Fruit fly (Drosophila melanogaster): Measurements from ENCODE around the gene sty.

sty gene

dm6 chr3L:3396056-3396455 is 28.7 kb downstream of the sty start (continued):
- TF ChIP-seq Dbx (GFP tag; IDR thresholded peaks at IDR 0.05), result no peak
- TF ChIP-seq inv (GFP tag; IDR thresholded peaks at IDR 0.05; ENCODE audit: partially characterized antibody), result no peak
- TF ChIP-seq Oli (tag; optimal IDR thresholded peaks at IDR 0.05), result peak; percentile 91
- peak; percentile 63 for TF ChIP-seq jumu (GFP tag; optimal IDR thresholded peaks at IDR 0.05)
- TF ChIP-seq ranshi (GFP tag; IDR thresholded peaks at IDR 0.05), result peak; percentile 80
- TF ChIP-seq Hsf (GFP tag; optimal IDR thresholded peaks at IDR 0.05), result peak; percentile 85
- peak; percentile 81 for TF ChIP-seq CG17802 (tag; optimal IDR thresholded peaks at IDR 0.05)
- peak; percentile 76 for TF ChIP-seq CG4328 (GFP tag; optimal IDR thresholded peaks at IDR 0.05)
- TF ChIP-seq CG4282 (GFP tag; optimal IDR thresholded peaks at IDR 0.05), result no peak
- peak; percentile 38 for TF ChIP-seq repo (GFP tag; optimal IDR thresholded peaks at IDR 0.05)
- no peak for TF ChIP-seq CG7963 (GFP tag; IDR thresholded peaks at IDR 0.05; ENCODE audit: partially characterized antibody)
- no peak for TF ChIP-seq CG8478 (optimal IDR thresholded peaks at IDR 0.05)
- TF ChIP-seq CG14014 (GFP tag; IDR thresholded peaks at IDR 0.05), result peak; percentile 47; the same call in 1 of the 2 replicates
- TF ChIP-seq CG8944 (GFP tag; optimal IDR thresholded peaks at IDR 0.05), result peak; percentile 76
- no peak for TF ChIP-seq al (GFP tag; IDR thresholded peaks at IDR 0.05)
- TF ChIP-seq CkIIα-i1 (GFP tag; IDR thresholded peaks at IDR 0.05), result no peak
- TF ChIP-seq Antp (GFP tag; optimal IDR thresholded peaks at IDR 0.05), result peak; percentile 72
- TF ChIP-seq trem (tag; optimal IDR thresholded peaks at IDR 0.05), result peak; percentile 94
- peak; percentile 30 to 68 for TF ChIP-seq Hr51 (GFP tag; optimal IDR thresholded peaks at IDR 0.05)
- no peak for TF ChIP-seq Opbp (GFP tag; IDR thresholded peaks at IDR 0.05; ENCODE audit: partially characterized antibody)
- TF ChIP-seq CG6683 (GFP tag; optimal IDR thresholded peaks at IDR 0.05), result peak; percentile 43
- no peak for TF ChIP-seq Sin3A (optimal IDR thresholded peaks at IDR 0.05)
- TF ChIP-seq B-H2 (GFP tag; optimal IDR thresholded peaks at IDR 0.05), result no peak
- peak; percentile 75 for TF ChIP-seq Atf-2 (GFP tag; optimal IDR thresholded peaks at IDR 0.05)
- TF ChIP-seq MTF-1 (GFP tag; optimal IDR thresholded peaks at IDR 0.05; ENCODE audit: borderline replicate concordance), result peak; percentile 71
- peak; percentile 71 for TF ChIP-seq CG9817 (tag; optimal IDR thresholded peaks at IDR 0.05)
- peak; percentile 93 for TF ChIP-seq fd96Cb (tag; optimal IDR thresholded peaks at IDR 0.05)
- TF ChIP-seq kay (GFP tag; optimal IDR thresholded peaks at IDR 0.05), result peak; percentile 69
- TF ChIP-seq vnd (GFP tag; IDR thresholded peaks at IDR 0.05; ENCODE audit: partially characterized antibody), result no peak
- no peak; the same call in 1 of the 2 replicates for TF ChIP-seq sob (GFP tag; IDR thresholded peaks at IDR 0.05)
- TF ChIP-seq CG9437 (GFP tag; optimal IDR thresholded peaks at IDR 0.05), result peak; percentile 75
- no peak for TF ChIP-seq CG16779 (GFP tag; IDR thresholded peaks at IDR 0.05)
- TF ChIP-seq CG10431 (GFP tag; optimal IDR thresholded peaks at IDR 0.05), result peak; percentile 91
- TF ChIP-seq Hand (GFP tag; optimal IDR thresholded peaks at IDR 0.05), result no peak
- TF ChIP-seq HmgD (GFP tag; optimal IDR thresholded peaks at IDR 0.05), result no peak
- peak; percentile 76; the same call in 1 of the 2 replicates for TF ChIP-seq wor (GFP tag; IDR thresholded peaks at IDR 0.05)
- peak; percentile 84 to 98 for TF ChIP-seq bsh (GFP tag; optimal IDR thresholded peaks at IDR 0.05)
- peak; percentile 77 for TF ChIP-seq lmd (GFP tag; IDR thresholded peaks at IDR 0.05)
- no peak for TF ChIP-seq D (optimal IDR thresholded peaks at IDR 0.05)
- peak; percentile 95 for TF ChIP-seq D (GFP tag; optimal IDR thresholded peaks at IDR 0.05)
- TF ChIP-seq CG10543 (GFP tag; optimal IDR thresholded peaks at IDR 0.05), result peak; percentile 36
- no peak for TF ChIP-seq pzg (GFP tag; optimal IDR thresholded peaks at IDR 0.05)
- peak; percentile 31 for TF ChIP-seq Meics (GFP tag; optimal IDR thresholded peaks at IDR 0.05)
- peak; percentile 9 for TF ChIP-seq cwo (GFP tag; optimal IDR thresholded peaks at IDR 0.05)
- no peak for TF ChIP-seq ash1 (GFP tag; optimal IDR thresholded peaks at IDR 0.05)
- TF ChIP-seq slou (GFP tag; optimal IDR thresholded peaks at IDR 0.05), result peak; percentile 16
